Fruit fly (Drosophila melanogaster) Kc167 (cell line): ENCODE measurements around the gene Grx1.

ENCODE experiments used
- insv ChIP-seq: fragments of >200 bp; optimal IDR thresholded peaks from 3 replicates; lab custom pipeline; 2018; ENCODE audit warnings: missing external identifiers
- psq ChIP-seq: fragments of >200 bp; optimal IDR thresholded peaks from 2 replicates; lab custom pipeline; 2017; ENCODE audit warnings: missing external identifiers

DNA sequence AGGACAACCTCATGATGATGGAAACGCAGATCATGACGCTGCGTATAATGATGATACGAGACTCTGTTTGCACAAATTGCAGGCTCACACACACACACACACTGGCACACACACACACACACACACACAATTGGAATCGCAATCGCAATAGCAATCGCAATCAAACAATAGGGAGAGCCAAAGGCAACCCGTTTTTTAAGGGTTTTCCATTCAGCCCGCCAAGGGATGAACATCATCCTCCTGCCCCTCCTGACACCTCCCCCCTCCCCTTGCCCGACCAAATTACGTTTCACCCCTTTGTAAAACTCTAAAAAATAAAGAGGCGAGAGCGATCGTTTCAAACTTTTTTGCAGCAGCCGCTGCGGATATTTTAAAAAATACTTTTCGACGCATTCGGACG, 16.8 kb upstream of the Grx1 start:
- TF ChIP-seq psq (lab: Kevin White, UChicago) (no peak), insv (lab: Kevin White, UChicago) (no peak)
